ENCODE assay signal across 5 fruit fly cellular contexts in genomic region chr3R:10784058-10784499, dm6.
TF ChIP-seq lines count a peak whose summit lies in the region.

TSS of gene mRpL37 (minus strand) at chr3R:10784092.
TSS of gene Rbp1 (plus strand) at chr3R:10784383.

- TF ChIP-seq CTCF in whole organism, embryonic (GFP tag; optimal IDR thresholded peaks at IDR 0.05; lab: Kevin White, UChicago) = no peak

TF ChIP-seq in whole organism, adult, 20 proteins besides CTCF, POLR2A, EP300 and RAD21 (continues in another document):
- TF ChIP-seq Crg-1 (GFP tag; optimal IDR thresholded peaks at IDR 0.05; lab: Kevin White, UChicago) (peak; percentile 56), cnc (optimal IDR thresholded peaks at IDR 0.05; lab: Kevin White, UChicago) (no peak), CG14711 (tag; optimal IDR thresholded peaks at IDR 0.05; lab: Kevin White, UChicago) (peak; percentile 71), CG12768 (GFP tag; optimal IDR thresholded peaks at IDR 0.05; lab: Kevin White, UChicago) (peak; percentile 62), CG7101 (tag; optimal IDR thresholded peaks at IDR 0.05; lab: Kevin White, UChicago) (peak; percentile 73), toe (GFP tag; optimal IDR thresholded peaks at IDR 0.05; lab: Kevin White, UChicago) (peak; percentile 85), cic (GFP tag; optimal IDR thresholded peaks at IDR 0.05; lab: Kevin White, UChicago) (no peak), CG7045 (GFP tag; optimal IDR thresholded peaks at IDR 0.05; lab: Kevin White, UChicago) (peak; percentile 71), pad (GFP tag; optimal IDR thresholded peaks at IDR 0.05; lab: Kevin White, UChicago) (peak; percentile 60), CG11617 (GFP tag; optimal IDR thresholded peaks at IDR 0.05; lab: Kevin White, UChicago) (peak; percentile 71), CG1620 (GFP tag; optimal IDR thresholded peaks at IDR 0.05; lab: Kevin White, UChicago) (peak; percentile 73), Mnt (GFP tag; optimal IDR thresholded peaks at IDR 0.05; lab: Kevin White, UChicago) (peak; percentile 69), kay (GFP tag; lab: Kevin White, UChicago; ENCODE audit: borderline replicate concordance) (peak; percentile 75), Hr96 (GFP tag; optimal IDR thresholded peaks at IDR 0.05; lab: Kevin White, UChicago) (no peak), tj (GFP tag; optimal IDR thresholded peaks at IDR 0.05; lab: Kevin White, UChicago) (peak; percentile 71), ovo (GFP tag; optimal IDR thresholded peaks at IDR 0.05; lab: Kevin White, UChicago) (peak; percentile 59), bab1 (GFP tag; optimal IDR thresholded peaks at IDR 0.05; lab: Kevin White, UChicago) (peak; percentile 77), CG33017 (tag; optimal IDR thresholded peaks at IDR 0.05; lab: Kevin White, UChicago) (peak; percentile 13)

TF ChIP-seq in whole organism, embryonic, 481 proteins besides CTCF, POLR2A, EP300 and RAD21 (continues in another document):
- peak; percentile 30; the same call in 1 of the 2 replicates for TF ChIP-seq ato (GFP tag; IDR thresholded peaks at IDR 0.05; lab: Robert Waterston, UW; ENCODE audit: partially characterized antibody)
- peak; percentile 71 for TF ChIP-seq CG8290 (GFP tag; optimal IDR thresholded peaks at IDR 0.05; lab: Kevin White, UChicago)
- TF ChIP-seq CG8290 (tag; optimal IDR thresholded peaks at IDR 0.05; lab: Kevin White, UChicago) = no peak
- peak; percentile 31 for TF ChIP-seq Six4 (GFP tag; optimal IDR thresholded peaks at IDR 0.05; lab: Kevin White, UChicago)
- TF ChIP-seq CG9797 (GFP tag; optimal IDR thresholded peaks at IDR 0.05; lab: Kevin White, UChicago) = peak; percentile 71
- TF ChIP-seq CG7556 (GFP tag; optimal IDR thresholded peaks at IDR 0.05; lab: Kevin White, UChicago) = no peak
- peak; percentile 50; the same call in 1 of the 2 replicates for TF ChIP-seq nerfin-2 (GFP tag; IDR thresholded peaks at IDR 0.05; lab: Robert Waterston, UW; ENCODE audit: partially characterized antibody)
- TF ChIP-seq Bgb (GFP tag; IDR thresholded peaks at IDR 0.05; lab: Robert Waterston, UW; ENCODE audit: partially characterized antibody) = peak; percentile 79
- no peak for TF ChIP-seq NK7.1 (GFP tag; optimal IDR thresholded peaks at IDR 0.05; lab: Kevin White, UChicago)
- TF ChIP-seq CG18764 (GFP tag; optimal IDR thresholded peaks at IDR 0.05; lab: Kevin White, UChicago) = peak; percentile 57
- TF ChIP-seq kay (GFP tag; optimal IDR thresholded peaks at IDR 0.05; lab: Kevin White, UChicago) = peak; percentile 40
- TF ChIP-seq Ets65A (GFP tag; lab: Kevin White, UChicago) = peak; percentile 97
- TF ChIP-seq CG6791 (GFP tag; IDR thresholded peaks at IDR 0.05; lab: Robert Waterston, UW; ENCODE audit: partially characterized antibody) = peak; percentile 60; the same call in 2 of the 3 replicates
- TF ChIP-seq CG18599 (GFP tag; optimal IDR thresholded peaks at IDR 0.05; lab: Kevin White, UChicago) = peak; percentile 56
- TF ChIP-seq trem (tag; optimal IDR thresholded peaks at IDR 0.05; lab: Kevin White, UChicago) = peak; percentile 88
- peak; percentile 54; the same call in 1 of the 2 replicates for TF ChIP-seq CG14014 (GFP tag; IDR thresholded peaks at IDR 0.05; lab: Robert Waterston, UW)
- TF ChIP-seq Dek (tag; optimal IDR thresholded peaks at IDR 0.05; lab: Kevin White, UChicago) = no peak

TF ChIP-seq in whole organism, prepupa, 60 proteins besides CTCF, POLR2A, EP300 and RAD21 (continues in another document):
- TF ChIP-seq Met (GFP tag; optimal IDR thresholded peaks at IDR 0.05; lab: Kevin White, UChicago) (no peak), CG6808 (GFP tag; optimal IDR thresholded peaks at IDR 0.05; lab: Kevin White, UChicago) (no peak), dsx (GFP tag; optimal IDR thresholded peaks at IDR 0.05; lab: Kevin White, UChicago; ENCODE audit: poor library complexity, severe bottlenecking) (no peak), lz (GFP tag; optimal IDR thresholded peaks at IDR 0.05; lab: Kevin White, UChicago) (peak; percentile 77), Ets96B (tag; optimal IDR thresholded peaks at IDR 0.05; lab: Kevin White, UChicago) (peak; percentile 82), ss (GFP tag; optimal IDR thresholded peaks at IDR 0.05; lab: Kevin White, UChicago) (no peak), fd59A (GFP tag; optimal IDR thresholded peaks at IDR 0.05; lab: Kevin White, UChicago) (peak; percentile 13), CG6163 (GFP tag; IDR thresholded peaks at IDR 0.05; lab: Robert Waterston, UW) (no peak), Sox102F (GFP tag; optimal IDR thresholded peaks at IDR 0.05; lab: Kevin White, UChicago) (no peak), CG1621 (tag; optimal IDR thresholded peaks at IDR 0.05; lab: Kevin White, UChicago) (no peak), Ets21C (GFP tag; optimal IDR thresholded peaks at IDR 0.05; lab: Kevin White, UChicago) (peak; percentile 62), spab (GFP tag; optimal IDR thresholded peaks at IDR 0.05; lab: Kevin White, UChicago) (no peak), CG3032 (tag; optimal IDR thresholded peaks at IDR 0.05; lab: Kevin White, UChicago) (peak; percentile 89), cyc (GFP tag; optimal IDR thresholded peaks at IDR 0.05; lab: Kevin White, UChicago) (peak; percentile 74), Sox15 (GFP tag; optimal IDR thresholded peaks at IDR 0.05; lab: Kevin White, UChicago) (peak; percentile 67), vri (GFP tag; optimal IDR thresholded peaks at IDR 0.05; lab: Kevin White, UChicago) (no peak), CG6854 (GFP tag; optimal IDR thresholded peaks at IDR 0.05; lab: Kevin White, UChicago) (no peak), Eip75B (GFP tag; optimal IDR thresholded peaks at IDR 0.05; lab: Kevin White, UChicago) (no peak), OdsH (GFP tag; optimal IDR thresholded peaks at IDR 0.05; lab: Kevin White, UChicago) (peak; percentile 74), eg (GFP tag; IDR thresholded peaks at IDR 0.05; lab: Robert Waterston, UW) (no peak)

TF ChIP-seq in whole organism, pupa, 21 proteins besides CTCF, POLR2A, EP300 and RAD21:
- TF ChIP-seq CG8301 (tag; optimal IDR thresholded peaks at IDR 0.05; lab: Kevin White, UChicago) (no peak), CG17806 (tag; optimal IDR thresholded peaks at IDR 0.05; lab: Kevin White, UChicago) (peak; percentile 59), CG9948 (tag; optimal IDR thresholded peaks at IDR 0.05; lab: Kevin White, UChicago) (peak; percentile 55), rn (GFP tag; IDR thresholded peaks at IDR 0.05; lab: Robert Waterston, UW) (no peak), Ets98B (GFP tag; IDR thresholded peaks at IDR 0.05; lab: Robert Waterston, UW) (no peak), Pif1A (GFP tag; optimal IDR thresholded peaks at IDR 0.05; lab: Kevin White, UChicago) (no peak), CG12605 (GFP tag; IDR thresholded peaks at IDR 0.05; lab: Robert Waterston, UW) (no peak), CG15710 (tag; optimal IDR thresholded peaks at IDR 0.05; lab: Kevin White, UChicago) (peak; percentile 73), CG4496 (GFP tag; IDR thresholded peaks at IDR 0.05; lab: Robert Waterston, UW) (peak; percentile 77), EcR (GFP tag; optimal IDR thresholded peaks at IDR 0.05; lab: Kevin White, UChicago) (no peak), CG14655 (GFP tag; optimal IDR thresholded peaks at IDR 0.05; lab: Kevin White, UChicago) (no peak), gl (tag; optimal IDR thresholded peaks at IDR 0.05; lab: Kevin White, UChicago) (no peak), CG8159 (tag; optimal IDR thresholded peaks at IDR 0.05; lab: Kevin White, UChicago) (peak; percentile 70), Snoo (tag; optimal IDR thresholded peaks at IDR 0.05; lab: Kevin White, UChicago) (peak; percentile 46)

TF ChIP-seq in whole organism, wandering third instar larva, 38 proteins besides CTCF, POLR2A, EP300 and RAD21 (continues in another document):
- peak; percentile 50 for TF ChIP-seq GATAd (GFP tag; optimal IDR thresholded peaks at IDR 0.05; lab: Kevin White, UChicago)
- TF ChIP-seq pan (optimal IDR thresholded peaks at IDR 0.05; lab: Kevin White, UChicago) = no peak
- no peak for TF ChIP-seq lola (GFP tag; optimal IDR thresholded peaks at IDR 0.05; lab: Kevin White, UChicago)
- no peak for TF ChIP-seq sage (GFP tag; optimal IDR thresholded peaks at IDR 0.05; lab: Kevin White, UChicago)
- TF ChIP-seq N (GFP tag; optimal IDR thresholded peaks at IDR 0.05; lab: Kevin White, UChicago) = no peak
- peak; percentile 70 for TF ChIP-seq psq (GFP tag; optimal IDR thresholded peaks at IDR 0.05; lab: Kevin White, UChicago)
- no peak for TF ChIP-seq fru (GFP tag; optimal IDR thresholded peaks at IDR 0.05; lab: Kevin White, UChicago)
- no peak for TF ChIP-seq Dfd (GFP tag; optimal IDR thresholded peaks at IDR 0.05; lab: Kevin White, UChicago)
- TF ChIP-seq rgr (GFP tag; optimal IDR thresholded peaks at IDR 0.05; lab: Kevin White, UChicago) = peak; percentile 77
- no peak for TF ChIP-seq Dif (GFP tag; optimal IDR thresholded peaks at IDR 0.05; lab: Kevin White, UChicago; ENCODE audit: partially characterized antibody)
- peak; percentile 30 for TF ChIP-seq Jra (GFP tag; optimal IDR thresholded peaks at IDR 0.05; lab: Kevin White, UChicago)
- TF ChIP-seq usp (GFP tag; optimal IDR thresholded peaks at IDR 0.05; lab: Kevin White, UChicago) = no peak
- no peak for TF ChIP-seq Abd-B (GFP tag; optimal IDR thresholded peaks at IDR 0.05; lab: Kevin White, UChicago)
- no peak for TF ChIP-seq dl (GFP tag; optimal IDR thresholded peaks at IDR 0.05; lab: Kevin White, UChicago; ENCODE audit: insufficient read depth in 1 of 2, partially characterized antibody in 2 of 2)
- TF ChIP-seq Mio (GFP tag; optimal IDR thresholded peaks at IDR 0.05; lab: Kevin White, UChicago) = no peak
- TF ChIP-seq OdsH (GFP tag; optimal IDR thresholded peaks at IDR 0.05; lab: Kevin White, UChicago) = peak; percentile 67
- TF ChIP-seq dsf (GFP tag; optimal IDR thresholded peaks at IDR 0.05; lab: Kevin White, UChicago; ENCODE audit: borderline replicate concordance) = peak; percentile 24
- peak; percentile 95 for TF ChIP-seq HLH106 (tag; optimal IDR thresholded peaks at IDR 0.05; lab: Kevin White, UChicago)
- peak; percentile 73 for TF ChIP-seq CG9705 (GFP tag; optimal IDR thresholded peaks at IDR 0.05; lab: Kevin White, UChicago)
- peak; percentile 32 for TF ChIP-seq br (GFP tag; optimal IDR thresholded peaks at IDR 0.05; lab: Kevin White, UChicago)
- peak; percentile 82 for TF ChIP-seq dmrt93B (GFP tag; optimal IDR thresholded peaks at IDR 0.05; lab: Kevin White, UChicago)
- TF ChIP-seq CrebA (GFP tag; optimal IDR thresholded peaks at IDR 0.05; lab: Kevin White, UChicago; ENCODE audit: borderline replicate concordance) = no peak
- TF ChIP-seq CG32264 (GFP tag; optimal IDR thresholded peaks at IDR 0.05; lab: Kevin White, UChicago) = no peak
- peak; percentile 22 for TF ChIP-seq jim (GFP tag; optimal IDR thresholded peaks at IDR 0.05; lab: Kevin White, UChicago)
- TF ChIP-seq Rel (GFP tag; optimal IDR thresholded peaks at IDR 0.05; lab: Kevin White, UChicago) = no peak
- no peak for TF ChIP-seq Rel (tag; optimal IDR thresholded peaks at IDR 0.05; lab: Kevin White, UChicago)
- TF ChIP-seq Hr78 (GFP tag; optimal IDR thresholded peaks at IDR 0.05; lab: Kevin White, UChicago) = no peak
- TF ChIP-seq foxo (GFP tag; optimal IDR thresholded peaks at IDR 0.05; lab: Kevin White, UChicago) = peak in 1 of 2 experiments; percentile 90
- peak; percentile 86 for TF ChIP-seq h (GFP tag; optimal IDR thresholded peaks at IDR 0.05; lab: Kevin White, UChicago)
